Fruit fly (Drosophila melanogaster): ENCODE measurements around the gene Agpat1.

The Agpat1 gene

DNA sequence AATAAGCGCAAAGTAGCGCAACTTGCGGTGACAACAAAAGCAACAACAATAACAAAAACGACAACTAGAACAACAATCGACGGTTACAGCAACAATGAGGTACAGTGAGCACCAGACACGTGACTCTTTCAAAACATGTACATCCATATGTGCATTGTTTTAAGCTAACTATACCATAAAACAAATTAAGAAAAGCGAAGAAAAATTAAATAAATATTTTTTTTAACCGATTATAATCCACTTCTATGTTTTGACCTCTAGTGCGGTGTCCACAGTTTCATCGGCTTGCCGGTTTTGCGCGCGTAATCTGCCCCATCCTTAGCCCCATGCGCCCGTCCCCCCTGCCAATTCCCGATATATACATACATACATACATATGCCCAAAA is 10.7 kb upstream of the Agpat1 start:
- TF ChIP-seq psq (optimal IDR thresholded peaks at IDR 0.05) = no peak
- no peak for TF ChIP-seq Dll (optimal IDR thresholded peaks at IDR 0.05)
- TF ChIP-seq EcR (GFP tag; optimal IDR thresholded peaks at IDR 0.05) = no peak
- no peak for TF ChIP-seq pan (optimal IDR thresholded peaks at IDR 0.05)
- TF ChIP-seq usp (GFP tag; optimal IDR thresholded peaks at IDR 0.05) = no peak
- no peak for TF ChIP-seq CG8478 (optimal IDR thresholded peaks at IDR 0.05)

DNA sequence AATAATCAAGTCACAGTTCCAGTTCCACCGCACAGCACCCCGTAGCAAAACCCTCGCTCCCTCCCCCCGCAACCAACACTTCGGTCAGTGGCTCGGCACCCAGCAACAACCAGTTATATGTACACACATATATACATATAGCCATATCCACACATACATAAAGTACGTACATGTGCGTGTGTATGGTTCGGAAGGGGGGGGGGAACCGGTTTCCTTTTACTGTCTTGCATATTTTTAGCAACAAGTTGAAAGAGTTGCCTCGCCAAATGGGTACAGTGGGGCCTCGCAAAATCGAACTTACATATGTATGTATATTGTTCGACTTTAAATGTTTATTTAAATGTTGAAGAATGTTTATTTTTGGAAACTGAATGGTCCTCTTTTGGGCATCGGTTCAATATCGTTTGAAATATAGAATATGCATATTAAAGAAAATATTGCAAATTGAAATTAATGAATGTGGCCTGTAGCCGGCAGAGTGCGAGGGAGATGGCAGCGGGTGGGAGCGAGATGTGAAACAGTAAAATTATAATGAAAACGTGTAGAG is 10.0 kb upstream of the Agpat1 start:
- TF ChIP-seq EcR (GFP tag; optimal IDR thresholded peaks at IDR 0.05) (peak; percentile 74 to 91), pan (optimal IDR thresholded peaks at IDR 0.05) (no peak)

DNA sequence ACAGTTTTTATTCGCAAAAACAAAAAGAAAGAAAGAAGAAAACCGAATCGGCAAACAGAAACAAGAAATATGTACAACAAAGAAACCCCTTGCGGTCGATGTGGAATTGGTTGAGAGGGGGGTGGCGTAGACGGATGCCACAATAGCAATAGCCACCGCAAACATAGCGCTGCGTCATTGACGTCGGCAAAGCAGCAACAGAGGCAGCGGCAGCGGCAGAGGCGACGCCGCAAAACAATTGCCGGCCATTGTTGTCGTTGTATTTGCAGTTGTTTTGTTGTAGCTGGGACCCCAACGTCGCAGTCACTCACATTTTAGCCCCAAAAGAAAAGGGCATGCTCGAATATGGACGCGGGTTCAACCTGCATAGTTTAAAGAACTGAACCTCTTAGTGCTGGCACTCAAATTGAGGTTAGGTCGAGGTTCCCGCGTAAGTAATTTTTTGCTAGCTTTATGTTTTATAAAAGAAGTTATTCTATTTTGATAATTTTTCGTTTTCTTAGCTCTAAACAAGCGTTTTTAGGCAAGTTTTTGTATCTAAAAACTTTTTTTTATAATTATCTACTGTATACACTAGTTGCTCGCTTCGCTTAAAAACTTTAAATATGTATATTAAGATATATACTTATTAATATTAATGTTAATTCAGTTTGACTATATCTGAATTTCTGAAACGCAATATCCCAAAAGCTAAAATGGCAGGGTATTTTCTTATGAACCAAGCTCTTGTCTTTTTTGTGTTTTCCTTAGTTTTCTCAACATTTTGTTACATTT is 9.3 kb upstream of the Agpat1 start:
- TF ChIP-seq pan (optimal IDR thresholded peaks at IDR 0.05) (peak; percentile 62), psq (optimal IDR thresholded peaks at IDR 0.05) (no peak)

DNA sequence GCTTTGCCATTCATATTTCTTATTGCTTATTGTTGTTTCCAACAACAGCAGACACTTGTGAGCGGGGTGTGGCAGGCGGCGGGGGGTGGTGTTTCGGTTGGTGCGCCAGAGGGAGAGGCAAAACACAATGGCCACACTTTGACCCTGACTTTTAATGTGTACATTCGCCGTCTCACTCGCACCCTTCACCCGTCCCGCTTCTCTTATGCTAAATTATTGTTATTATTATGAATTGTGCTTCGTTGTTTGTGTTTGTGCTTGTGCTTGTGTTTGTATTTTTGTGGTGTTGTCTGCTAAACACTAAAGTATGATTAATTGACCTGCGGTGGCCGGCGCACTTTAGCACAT is 8.7 kb upstream of the Agpat1 start:
- TF ChIP-seq usp (GFP tag; optimal IDR thresholded peaks at IDR 0.05) (no peak), EcR (GFP tag; optimal IDR thresholded peaks at IDR 0.05) (peak in 1 of 2 experiments; percentile 44)

DNA sequence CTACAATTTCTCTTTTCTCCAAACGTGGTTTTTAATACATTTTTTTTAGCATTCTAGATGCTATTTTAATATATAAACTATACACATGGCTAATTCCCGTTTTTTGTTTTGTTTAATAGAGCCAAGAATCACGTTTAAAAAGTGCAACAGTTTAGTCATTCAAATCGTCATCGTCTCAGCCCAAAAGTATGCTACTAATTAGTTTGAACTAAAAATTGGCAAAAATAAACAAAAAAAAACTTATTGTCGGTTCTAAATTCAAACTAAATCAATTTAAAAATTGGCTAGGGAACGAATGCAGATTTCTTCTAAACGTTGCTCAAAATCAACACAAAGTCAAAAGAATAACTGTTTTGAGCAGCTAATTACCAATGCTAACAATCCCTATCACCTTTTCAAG is 8.0 kb upstream of the Agpat1 start:
- no peak for TF ChIP-seq pan (optimal IDR thresholded peaks at IDR 0.05)
- no peak for TF ChIP-seq psq (optimal IDR thresholded peaks at IDR 0.05)
- TF ChIP-seq usp (GFP tag; optimal IDR thresholded peaks at IDR 0.05) = no peak
- TF ChIP-seq CG8478 (optimal IDR thresholded peaks at IDR 0.05) = no peak
- no peak for TF ChIP-seq Dll (optimal IDR thresholded peaks at IDR 0.05)
- no peak for TF ChIP-seq EcR (GFP tag; optimal IDR thresholded peaks at IDR 0.05)

DNA sequence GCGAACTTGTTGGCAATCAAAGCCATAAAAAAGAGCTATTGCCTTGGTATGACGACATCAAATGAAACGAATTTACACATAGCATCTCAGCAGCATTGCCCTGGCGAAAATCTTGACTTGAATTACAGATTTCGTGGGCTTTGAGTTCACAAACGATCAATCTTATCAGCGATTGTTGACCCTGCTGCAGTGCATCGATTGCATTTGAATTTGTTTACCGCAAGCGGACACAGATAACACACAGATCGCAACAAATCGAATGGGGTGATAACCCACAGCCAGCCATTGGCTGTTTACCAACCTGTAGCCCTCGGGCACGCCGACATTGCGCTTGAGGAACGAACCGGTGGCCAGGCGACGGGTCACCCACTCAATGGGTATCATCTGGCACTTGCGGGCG is 5.9 kb upstream of the Agpat1 start:
- no peak for TF ChIP-seq CG8478 (optimal IDR thresholded peaks at IDR 0.05)
- TF ChIP-seq EcR (GFP tag; optimal IDR thresholded peaks at IDR 0.05) = no peak
- no peak for TF ChIP-seq psq (optimal IDR thresholded peaks at IDR 0.05)
- TF ChIP-seq usp (GFP tag; optimal IDR thresholded peaks at IDR 0.05) = no peak
- no peak for TF ChIP-seq pan (optimal IDR thresholded peaks at IDR 0.05)
- no peak for TF ChIP-seq Dll (optimal IDR thresholded peaks at IDR 0.05)

DNA sequence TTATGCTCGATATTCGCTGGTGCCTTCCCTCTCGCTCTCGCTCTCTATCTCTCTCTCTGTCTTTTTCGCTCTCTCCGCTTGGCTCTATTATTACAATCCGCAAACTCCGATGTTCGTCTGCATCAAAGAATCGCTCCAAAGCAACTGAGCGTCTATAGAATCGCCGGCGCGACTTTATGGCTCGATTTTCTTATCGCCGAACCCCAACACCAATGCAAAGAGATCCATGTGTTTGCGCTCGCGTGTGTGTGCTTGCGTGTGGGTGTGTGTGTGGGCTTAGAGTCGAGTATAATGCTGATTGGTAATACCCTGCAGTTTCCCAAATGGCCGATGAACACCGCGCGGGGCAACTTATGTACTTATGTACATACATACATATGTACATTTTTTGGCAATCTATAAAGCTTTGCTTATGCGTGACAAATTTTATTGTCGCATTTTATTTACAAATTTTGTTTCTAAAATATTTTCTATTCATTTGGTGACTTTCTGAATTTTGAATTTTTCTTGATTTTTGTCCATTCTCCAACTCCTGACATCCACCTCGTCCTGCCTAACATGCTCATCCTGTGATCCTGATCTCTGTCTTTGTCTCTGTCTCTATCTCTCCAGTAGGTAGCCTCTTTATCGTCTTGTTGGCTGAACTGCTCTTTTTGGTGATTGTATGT is 4.5 kb upstream of the Agpat1 start, which contains the start of gene Paics:
Gene Paics (minus strand): TSS at position 152 of the 668 bp plus-strand sequence.
- peak; percentile 37 for TF ChIP-seq pan (optimal IDR thresholded peaks at IDR 0.05)
- TF ChIP-seq psq (optimal IDR thresholded peaks at IDR 0.05) = no peak

DNA sequence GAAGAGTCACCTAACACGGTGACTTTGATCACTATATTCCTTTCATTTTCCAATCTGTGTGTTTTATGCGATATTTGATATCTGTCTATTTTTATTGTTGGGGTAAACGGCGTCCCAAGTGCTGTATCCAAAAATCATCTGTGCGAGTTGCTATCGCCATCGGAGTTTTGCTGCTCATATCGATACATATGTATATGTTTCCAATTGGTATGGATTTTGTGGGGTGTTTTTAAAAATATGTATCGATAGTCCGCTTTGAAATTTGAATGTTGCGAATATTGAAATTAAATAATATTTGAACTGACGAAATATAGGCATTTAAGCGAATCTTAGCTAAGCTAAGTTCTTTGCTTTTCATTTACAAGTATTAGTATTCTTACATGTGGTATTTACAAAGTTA is 1.6 kb upstream of the Agpat1 start, which contains the start of gene pira:
Gene pira (minus strand): TSS at position 145 of the 400 bp plus-strand sequence.
- TF ChIP-seq usp (GFP tag; optimal IDR thresholded peaks at IDR 0.05) (no peak), pan (optimal IDR thresholded peaks at IDR 0.05) (no peak), psq (optimal IDR thresholded peaks at IDR 0.05) (no peak), EcR (GFP tag; optimal IDR thresholded peaks at IDR 0.05) (no peak), Dll (optimal IDR thresholded peaks at IDR 0.05) (no peak), CG8478 (optimal IDR thresholded peaks at IDR 0.05) (no peak)

DNA sequence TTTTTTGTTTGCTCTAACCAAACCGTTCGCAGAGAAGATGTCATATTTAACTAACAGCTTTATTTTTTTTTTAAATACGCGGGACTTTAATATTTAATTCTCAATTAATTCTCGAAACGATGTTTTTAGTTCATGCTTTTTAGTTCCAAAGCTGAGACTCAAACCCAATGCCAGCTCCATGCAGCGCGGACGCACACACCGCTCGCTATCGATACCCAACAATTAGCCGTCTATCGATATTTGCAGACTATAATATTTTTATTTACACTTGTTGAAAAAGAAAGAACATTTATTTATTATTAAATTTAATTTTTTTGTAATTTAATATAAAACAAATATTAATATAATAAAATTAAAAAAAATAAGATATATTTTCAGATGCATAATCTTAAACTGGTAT is 426 bp upstream of the Agpat1 start:
- TF ChIP-seq pan (optimal IDR thresholded peaks at IDR 0.05) (no peak), usp (GFP tag; optimal IDR thresholded peaks at IDR 0.05) (no peak), EcR (GFP tag; optimal IDR thresholded peaks at IDR 0.05) (no peak), Dll (optimal IDR thresholded peaks at IDR 0.05) (no peak), psq (optimal IDR thresholded peaks at IDR 0.05) (no peak), CG8478 (optimal IDR thresholded peaks at IDR 0.05) (no peak)

DNA sequence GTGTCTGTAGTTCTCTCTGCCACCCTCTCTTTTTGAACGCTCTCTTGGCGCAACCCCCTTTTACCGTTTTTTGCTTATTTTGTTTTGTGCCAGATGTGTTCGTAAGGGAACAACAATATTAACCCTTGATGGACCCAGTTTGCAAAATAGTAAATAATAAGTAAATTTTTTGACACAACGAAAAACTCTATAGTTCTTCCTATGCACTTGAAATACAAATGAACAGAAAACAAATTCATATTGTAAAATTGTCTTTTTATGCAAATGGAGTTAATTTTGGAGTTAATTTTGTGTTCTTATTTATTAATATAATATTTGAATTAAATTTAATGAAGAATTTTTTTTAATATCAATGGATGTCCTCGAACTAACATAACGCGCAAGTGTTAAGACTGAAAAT is 670 bp downstream of the Agpat1 start:
- no peak for TF ChIP-seq psq (optimal IDR thresholded peaks at IDR 0.05)
- no peak for TF ChIP-seq CG8478 (optimal IDR thresholded peaks at IDR 0.05)
- TF ChIP-seq Dll (optimal IDR thresholded peaks at IDR 0.05) = no peak
- no peak for TF ChIP-seq EcR (GFP tag; optimal IDR thresholded peaks at IDR 0.05)
- TF ChIP-seq pan (optimal IDR thresholded peaks at IDR 0.05) = no peak
- no peak for TF ChIP-seq usp (GFP tag; optimal IDR thresholded peaks at IDR 0.05)

DNA sequence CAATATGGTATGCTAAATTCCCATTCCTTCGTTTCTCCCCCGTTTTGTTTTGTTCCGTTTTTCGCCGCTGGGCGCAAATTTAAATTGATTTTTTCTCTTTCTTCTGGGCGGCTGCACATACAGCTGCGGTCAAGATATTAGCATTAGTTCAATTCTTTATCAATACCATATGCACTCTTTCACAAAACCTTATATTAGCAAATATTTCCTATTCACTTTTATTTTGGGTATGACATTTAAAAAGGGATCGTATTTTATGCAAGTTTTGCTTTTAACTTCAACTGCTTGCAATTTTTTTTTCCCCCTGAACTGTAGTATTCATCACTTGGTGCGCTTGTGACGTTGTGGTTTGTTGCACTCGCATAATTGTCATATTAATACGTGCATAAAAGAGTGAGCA is 1.2 kb downstream of the Agpat1 start:
- no peak for TF ChIP-seq EcR (GFP tag; optimal IDR thresholded peaks at IDR 0.05)
- TF ChIP-seq usp (GFP tag; optimal IDR thresholded peaks at IDR 0.05) = no peak

DNA sequence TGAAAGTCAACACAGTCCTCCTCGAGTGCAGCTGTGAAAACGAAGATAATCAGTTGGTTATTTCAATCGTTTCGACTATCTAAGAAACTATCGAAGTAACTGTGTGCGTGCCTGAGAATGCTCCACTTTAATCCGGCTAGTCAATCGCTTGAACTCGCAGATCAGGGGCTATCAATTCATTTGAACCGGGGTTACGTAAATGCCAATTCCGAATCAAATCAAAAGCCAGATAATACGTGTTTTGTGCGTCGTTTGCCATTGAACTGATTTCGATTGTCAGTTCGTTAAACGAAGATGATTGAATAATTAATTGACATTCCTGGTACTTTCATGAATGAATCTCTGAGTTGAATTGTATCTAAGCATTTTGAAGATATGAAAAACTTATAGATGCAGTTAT is 12.1 kb downstream of the Agpat1 start:
- TF ChIP-seq CG8478 (optimal IDR thresholded peaks at IDR 0.05) (no peak), Dll (optimal IDR thresholded peaks at IDR 0.05) (no peak), EcR (GFP tag; optimal IDR thresholded peaks at IDR 0.05) (no peak), psq (optimal IDR thresholded peaks at IDR 0.05) (no peak)

DNA sequence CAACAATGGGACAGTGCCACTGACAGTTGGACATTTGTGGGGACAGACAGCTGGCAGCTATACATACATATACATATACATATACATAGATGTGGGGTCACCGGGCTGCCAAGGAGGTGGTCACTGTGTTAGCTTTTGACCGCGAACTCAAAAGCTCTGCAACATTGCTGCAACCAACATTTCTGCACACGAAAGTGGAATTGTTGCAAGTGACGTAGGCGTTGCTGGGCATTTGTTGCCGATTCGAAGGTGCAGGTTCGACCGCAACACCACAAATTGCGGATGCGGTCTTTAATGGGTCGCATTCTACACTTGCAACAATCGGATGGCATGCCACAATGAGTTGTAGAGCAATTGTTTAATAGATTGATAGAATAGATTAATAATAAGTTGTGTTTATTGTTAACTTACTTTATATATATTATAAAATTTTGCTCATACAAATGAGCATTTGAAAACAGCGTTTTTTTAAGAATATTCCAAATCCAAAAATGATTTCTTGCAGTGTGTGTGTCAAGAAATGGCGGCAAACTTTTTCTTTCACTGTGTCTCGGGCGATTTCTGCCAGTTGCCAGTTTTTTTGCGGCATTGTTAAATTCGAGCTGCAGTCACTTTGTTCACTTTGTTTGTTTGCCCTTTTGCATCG is 12.8 kb downstream of the Agpat1 start:
- TF ChIP-seq CG8478 (optimal IDR thresholded peaks at IDR 0.05) (no peak), usp (GFP tag; optimal IDR thresholded peaks at IDR 0.05) (no peak), pan (optimal IDR thresholded peaks at IDR 0.05) (no peak), psq (optimal IDR thresholded peaks at IDR 0.05) (no peak), EcR (GFP tag; optimal IDR thresholded peaks at IDR 0.05) (no peak), Dll (optimal IDR thresholded peaks at IDR 0.05) (no peak)
